Fruit fly (Drosophila melanogaster) whole organism, embryonic: ENCODE measurements around the gene CG11726.

ENCODE experiments used
- Atf-2 ChIP-seq: fragments of 200-800 bp; sonication (Bioruptor generic); optimal IDR thresholded peaks from 2 replicates; lab custom pipeline; 2016; ENCODE audit warnings: missing biosample characterization, missing genetic modification characterization
- CG1024 ChIP-seq: fragments of 200-800 bp; sonication (Bioruptor generic); IDR thresholded peaks from 2 replicates; pipeline ENCODE4 v1.3.6; 2022; ENCODE audit warnings: missing biosample characterization, missing genetic modification characterization
- CG10267 ChIP-seq: fragments of 200-800 bp; sonication (Bioruptor generic); optimal IDR thresholded peaks from 2 replicates; lab custom pipeline; 2018; ENCODE audit warnings: missing biosample characterization, mild to moderate bottlenecking, missing genetic modification characterization, moderate library complexity
- CG10366 ChIP-seq: fragments of 200-800 bp; sonication (Bioruptor generic); IDR thresholded peaks from 2 replicates; pipeline ENCODE4 v1.3.6; 2022; ENCODE audit warnings: missing biosample characterization, missing genetic modification characterization
- CG10431 ChIP-seq: fragments of 200-800 bp; sonication (Bioruptor generic); optimal IDR thresholded peaks from 3 replicates; lab custom pipeline; 2018; ENCODE audit warnings: missing biosample characterization, mild to moderate bottlenecking, missing genetic modification characterization
- CG10654 ChIP-seq: fragments of 200-800 bp; sonication (Bioruptor generic); optimal IDR thresholded peaks from 2 replicates; lab custom pipeline; 2016; ENCODE audit warnings: missing biosample characterization, missing genetic modification characterization
- CG12155 ChIP-seq: fragments of 200-800 bp; sonication (Bioruptor generic); optimal IDR thresholded peaks from 3 replicates; lab custom pipeline; 2016; ENCODE audit warnings: missing biosample characterization, missing genetic modification characterization
- CG13287 ChIP-seq: fragments of 200-800 bp; sonication (Bioruptor generic); IDR thresholded peaks from 2 replicates; pipeline ENCODE4 v1.3.6; 2022; ENCODE audit warnings: missing biosample characterization, missing genetic modification characterization; ENCODE audit not compliant: partially characterized antibody
- CG14050 ChIP-seq: fragments of 200-800 bp; sonication (Bioruptor generic); IDR thresholded peaks from 3 replicates; pipeline ENCODE4 v1.3.6; 2022; ENCODE audit warnings: missing biosample characterization, missing genetic modification characterization
- CG14965 ChIP-seq: fragments of 200-800 bp; sonication (Bioruptor generic); optimal IDR thresholded peaks from 2 replicates; lab custom pipeline; 2016; ENCODE audit warnings: missing biosample characterization, missing genetic modification characterization, borderline replicate concordance
- CG1603 ChIP-seq: fragments of 200-800 bp; sonication (Bioruptor generic); optimal IDR thresholded peaks from 2 replicates; lab custom pipeline; 2019; ENCODE audit warnings: missing biosample characterization, mild to moderate bottlenecking, missing genetic modification characterization, moderate library complexity
- CG16813 ChIP-seq: fragments of 200-800 bp; sonication (Bioruptor generic); IDR thresholded peaks from 3 replicates; pipeline ENCODE4 v1.3.6; 2022; ENCODE audit warnings: missing biosample characterization, missing genetic modification characterization; ENCODE audit not compliant: partially characterized antibody
- CG17186 ChIP-seq: fragments of 200-800 bp; sonication (Bioruptor generic); optimal IDR thresholded peaks from 3 replicates; lab custom pipeline; 2017; ENCODE audit warnings: missing biosample characterization, missing genetic modification reagents, missing genetic modification characterization
- CG17359 ChIP-seq: fragments of 200-800 bp; sonication (Bioruptor generic); optimal IDR thresholded peaks from 3 replicates; lab custom pipeline; 2018; ENCODE audit warnings: missing biosample characterization, mild to moderate bottlenecking, missing genetic modification characterization, moderate library complexity
- CG32767 ChIP-seq: fragments of 200-800 bp; sonication (Bioruptor generic); IDR thresholded peaks from 2 replicates; pipeline ENCODE4 v1.3.6; 2022; ENCODE audit warnings: missing biosample characterization, missing genetic modification characterization
- CG4328 ChIP-seq: fragments of 200-800 bp; sonication (Bioruptor generic); optimal IDR thresholded peaks from 3 replicates; lab custom pipeline; 2017; ENCODE audit warnings: missing biosample characterization, missing genetic modification reagents, missing genetic modification characterization
- CG4707 ChIP-seq: fragments of 200-800 bp; sonication (Bioruptor generic); optimal IDR thresholded peaks from 2 replicates; lab custom pipeline; 2018; ENCODE audit warnings: missing biosample characterization, mild to moderate bottlenecking, missing genetic modification characterization, moderate library complexity
- CG4730 ChIP-seq: fragments of 200-800 bp; sonication (Bioruptor generic); IDR thresholded peaks from 2 replicates; pipeline ENCODE4 v1.3.6; 2022; ENCODE audit warnings: missing biosample characterization, missing genetic modification characterization
- CG7987 ChIP-seq: fragments of 200-800 bp; sonication (Bioruptor generic); optimal IDR thresholded peaks from 2 replicates; lab custom pipeline; 2018; ENCODE audit warnings: missing biosample characterization, mild to moderate bottlenecking, missing genetic modification characterization, moderate library complexity
- CG8290 ChIP-seq, 3 experiments: fragments of 200-800 bp; sonication (Bioruptor generic); optimal IDR thresholded peaks; 2 replicates each; lab custom pipeline; 2016 to 2019; ENCODE audit warnings: missing biosample characterization in 3 of 3, missing genetic modification characterization in 3 of 3, mild to moderate bottlenecking in 2 of 3, moderate library complexity in 1 of 3
- CG8478 ChIP-seq: fragments of >200 bp; optimal IDR thresholded peaks from 2 replicates; lab custom pipeline; 2018
- CG8944 ChIP-seq: fragments of 200-800 bp; sonication (Bioruptor generic); optimal IDR thresholded peaks from 3 replicates; lab custom pipeline; 2016; ENCODE audit warnings: missing biosample characterization, missing genetic modification characterization
- CG9609 ChIP-seq: fragments of 200-800 bp; sonication (Bioruptor generic); optimal IDR thresholded peaks from 3 replicates; lab custom pipeline; 2016; ENCODE audit warnings: missing biosample characterization, missing genetic modification characterization
- CG9817 ChIP-seq: fragments of 200-800 bp; sonication (Bioruptor generic); optimal IDR thresholded peaks from 2 replicates; lab custom pipeline; 2018; ENCODE audit warnings: missing biosample characterization, mild to moderate bottlenecking, missing genetic modification characterization, moderate library complexity
- Dad ChIP-seq: fragments of 200-800 bp; sonication (Bioruptor generic); optimal IDR thresholded peaks from 3 replicates; lab custom pipeline; 2016; ENCODE audit warnings: missing biosample characterization, missing genetic modification characterization
- Dll ChIP-seq: fragments of 200-800 bp; sonication (Bioruptor generic); IDR thresholded peaks from 4 replicates; pipeline ENCODE4 v1.3.6; 2022; ENCODE audit warnings: missing biosample characterization, missing genetic modification characterization; ENCODE audit not compliant: partially characterized antibody
- Dref ChIP-seq: fragments of 200-800 bp; sonication (Bioruptor generic); IDR thresholded peaks from 2 replicates; pipeline ENCODE4 v1.3.6; 2022; ENCODE audit warnings: missing biosample characterization, missing genetic modification characterization
- Ets97D ChIP-seq: fragments of 200-800 bp; sonication (Bioruptor generic); optimal IDR thresholded peaks from 3 replicates; lab custom pipeline; 2016; ENCODE audit warnings: missing biosample characterization, missing genetic modification characterization
- Gug ChIP-seq: fragments of 200-800 bp; sonication (Bioruptor generic); IDR thresholded peaks from 4 replicates; pipeline ENCODE4 v1.3.6; 2022; ENCODE audit warnings: missing biosample characterization, missing genetic modification characterization
- HHEX ChIP-seq: fragments of 200-800 bp; sonication (Bioruptor generic); optimal IDR thresholded peaks from 3 replicates; lab custom pipeline; 2017; ENCODE audit warnings: missing biosample characterization, mild to moderate bottlenecking, missing genetic modification characterization, missing genetic modification reagents
- Hr78 ChIP-seq, 2 experiments: fragments of 200-800 bp in 1 of 2; fragments of >200 bp in 1 of 2; sonication (Bioruptor generic) in 1 of 2; optimal IDR thresholded peaks; 2 replicates each; lab custom pipeline; 2017 to 2019; ENCODE audit warnings: missing biosample characterization in 2 of 2, missing genetic modification characterization in 2 of 2, mild to moderate bottlenecking in 1 of 2, moderate library complexity in 1 of 2
- NC2α ChIP-seq: fragments of 200-800 bp; sonication (Bioruptor generic); optimal IDR thresholded peaks from 2 replicates; lab custom pipeline; 2016; ENCODE audit warnings: missing biosample characterization, missing genetic modification characterization
- Taf1 ChIP-seq: fragments of 200-800 bp; sonication (Bioruptor generic); IDR thresholded peaks from 2 replicates; pipeline ENCODE4 v1.3.6; 2022; ENCODE audit warnings: missing biosample characterization, missing genetic modification characterization
- bbx ChIP-seq: fragments of 200-800 bp; sonication (Bioruptor generic); IDR thresholded peaks from 2 replicates; pipeline ENCODE4 v1.3.6; 2022; ENCODE audit warnings: missing biosample characterization, missing genetic modification characterization; ENCODE audit not compliant: partially characterized antibody
- cad ChIP-seq: fragments of >200 bp; optimal IDR thresholded peaks from 2 replicates; lab custom pipeline; 2017; ENCODE audit warnings: missing biosample characterization, missing genetic modification characterization
- croc ChIP-seq: fragments of 200-800 bp; sonication (Bioruptor generic); conservative IDR thresholded peaks from 3 replicates; pipeline ENCODE4 v1.3.6; 2022; ENCODE audit warnings: missing biosample characterization, missing genetic modification characterization
- dan ChIP-seq: fragments of 200-800 bp; sonication (Bioruptor generic); IDR thresholded peaks from 2 replicates; pipeline ENCODE4 v1.3.6; 2022; ENCODE audit warnings: missing biosample characterization, missing genetic modification characterization
- dmrt11E ChIP-seq: fragments of 200-800 bp; sonication (Bioruptor generic); optimal IDR thresholded peaks from 3 replicates; lab custom pipeline; 2018; ENCODE audit warnings: missing biosample characterization, mild to moderate bottlenecking, missing genetic modification characterization, moderate library complexity
- esg ChIP-seq: fragments of 200-800 bp; sonication (Bioruptor generic); conservative IDR thresholded peaks from 2 replicates; pipeline ENCODE4 v1.3.6; 2022; ENCODE audit warnings: missing biosample characterization, missing genetic modification characterization
- fru ChIP-seq: fragments of >200 bp; optimal IDR thresholded peaks from 2 replicates; lab custom pipeline; 2017
- ftz-f1 ChIP-seq: fragments of 200-800 bp; sonication (Bioruptor generic); optimal IDR thresholded peaks from 2 replicates; lab custom pipeline; 2016; ENCODE audit warnings: missing biosample characterization, missing genetic modification characterization
- gt ChIP-seq: fragments of 200-800 bp; sonication (Bioruptor generic); IDR thresholded peaks from 2 replicates; pipeline ENCODE4 v1.3.6; 2022; ENCODE audit warnings: missing biosample characterization, missing genetic modification characterization
- ham ChIP-seq: fragments of 200-800 bp; sonication (Bioruptor generic); IDR thresholded peaks from 2 replicates; pipeline ENCODE4 v1.3.6; 2022; ENCODE audit warnings: missing biosample characterization, missing genetic modification characterization
- hkb ChIP-seq, 2 experiments: fragments of 200-800 bp in 1 of 2; fragments of >200 bp in 1 of 2; sonication (Bioruptor generic) in 1 of 2; IDR thresholded peaks in 1 of 2; optimal IDR thresholded peaks in 1 of 2; 2 replicates each; pipeline versions ENCODE4 v1.3.6 to Lab custom; 2017 to 2022; ENCODE audit warnings: missing biosample characterization in 1 of 2, missing genetic modification characterization in 1 of 2
- kay ChIP-seq: fragments of 200-800 bp; sonication (Bioruptor generic); optimal IDR thresholded peaks from 2 replicates; lab custom pipeline; 2016; ENCODE audit warnings: missing biosample characterization, missing genetic modification characterization
- luna ChIP-seq: fragments of 200-800 bp; sonication (Bioruptor generic); optimal IDR thresholded peaks from 2 replicates; lab custom pipeline; 2016; ENCODE audit warnings: missing biosample characterization, missing genetic modification characterization
- otp ChIP-seq: fragments of 200-800 bp; sonication (Bioruptor generic); IDR thresholded peaks from 3 replicates; pipeline ENCODE4, ENCODE4 v1.3.6; 2022; ENCODE audit warnings: missing biosample characterization, missing genetic modification characterization
- tup ChIP-seq: fragments of 200-800 bp; sonication (Bioruptor generic); optimal IDR thresholded peaks from 2 replicates; lab custom pipeline; 2016; ENCODE audit warnings: missing biosample characterization, mild to moderate bottlenecking, missing genetic modification characterization, moderate library complexity
- vfl ChIP-seq: fragments of 200-800 bp; sonication (Bioruptor generic); optimal IDR thresholded peaks from 2 replicates; lab custom pipeline; 2016; ENCODE audit warnings: missing biosample characterization, missing genetic modification characterization
- wdn ChIP-seq: fragments of 200-800 bp; sonication (Bioruptor generic); IDR thresholded peaks from 2 replicates; pipeline ENCODE4 v1.3.6; 2022; ENCODE audit warnings: missing biosample characterization, missing genetic modification characterization
- zfh2 ChIP-seq: fragments of 200-800 bp; sonication (Bioruptor generic); optimal IDR thresholded peaks from 2 replicates; lab custom pipeline; 2016; ENCODE audit warnings: missing biosample characterization, missing genetic modification characterization

The CG11726 gene

DNA sequence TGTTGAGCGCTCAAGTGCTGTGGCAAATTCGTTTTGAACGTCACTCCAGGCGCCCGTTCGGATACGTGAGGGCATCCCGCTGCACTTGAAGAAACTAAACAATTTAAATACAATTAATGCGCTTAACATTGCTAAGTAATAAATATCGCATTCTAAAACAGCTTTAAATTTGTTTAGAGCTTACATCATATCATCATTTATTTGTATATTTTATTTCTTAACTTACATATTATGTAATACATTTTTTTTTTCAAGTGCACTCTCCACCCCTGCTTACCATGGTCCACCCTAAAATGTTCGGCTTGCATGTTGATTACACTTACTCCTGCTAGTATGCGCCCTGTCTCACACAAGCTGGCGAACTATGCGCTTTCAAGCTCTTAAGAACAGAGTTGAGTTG, 20.9 kb downstream of the CG11726 start (continued):
- TF ChIP-seq luna (GFP tag; lab: Kevin White, UChicago) (no peak), Gug (GFP tag; lab: Robert Waterston, UW) (peak; percentile 45; the same call in 2 of the 4 replicates), CG14965 (no peak), Dad (GFP tag; lab: Kevin White, UChicago) (no peak), zfh2 (GFP tag; lab: Kevin White, UChicago) (no peak), otp (GFP tag; lab: Robert Waterston, UW) (peak; percentile 89), CG1603 (peak; percentile 76), croc (peak; percentile 74), ham (GFP tag; lab: Robert Waterston, UW) (no peak), NC2α (GFP tag; lab: Kevin White, UChicago) (peak; percentile 37), CG9817 (tag; lab: Kevin White, UChicago) (peak; percentile 36), vfl (GFP tag; lab: Kevin White, UChicago) (no peak), CG8290 (GFP tag; optimal IDR thresholded peaks at IDR 0.05; lab: Kevin White, UChicago) (peak; percentile 69), CG8290 (tag; optimal IDR thresholded peaks at IDR 0.05; lab: Kevin White, UChicago) (peak in 1 of 2 experiments; percentile 15), CG1024 (GFP tag; lab: Robert Waterston, UW) (peak; percentile 51; the same call in 1 of the 2 replicates), fru (lab: Kevin White, UChicago) (no peak), CG10267 (tag; lab: Kevin White, UChicago) (peak; percentile 82), tup (GFP tag; lab: Kevin White, UChicago) (peak; percentile 36), ftz-f1 (GFP tag; lab: Kevin White, UChicago) (no peak), CG7987 (GFP tag; lab: Kevin White, UChicago) (no peak), Dll (GFP tag; lab: Robert Waterston, UW) (no peak), CG8944 (GFP tag; lab: Kevin White, UChicago) (no peak), CG14050 (GFP tag; lab: Robert Waterston, UW) (peak; percentile 39; the same call in 1 of the 3 replicates), CG16813 (GFP tag; lab: Robert Waterston, UW) (no peak), wdn (GFP tag; lab: Robert Waterston, UW) (no peak), hkb (optimal IDR thresholded peaks at IDR 0.05; lab: Kevin White, UChicago) (no peak), hkb (GFP tag; IDR thresholded peaks at IDR 0.05; lab: Robert Waterston, UW) (peak; percentile 74), kay (GFP tag; lab: Kevin White, UChicago) (peak; percentile 56), bbx (GFP tag; lab: Robert Waterston, UW) (no peak), dmrt11E (tag; lab: Kevin White, UChicago) (peak; percentile 94), CG17186 (GFP tag; lab: Kevin White, UChicago) (no peak), CG32767 (GFP tag; lab: Robert Waterston, UW) (peak; percentile 56; the same call in 1 of the 2 replicates), CG9609 (GFP tag; lab: Kevin White, UChicago) (no peak), CG10654 (GFP tag; lab: Kevin White, UChicago) (peak; percentile 57), CG17359 (peak; percentile 73), CG4328 (GFP tag; lab: Kevin White, UChicago) (no peak), CG8478 (lab: Kevin White, UChicago) (no peak), CG10366 (GFP tag; lab: Robert Waterston, UW) (peak; percentile 64), esg (GFP tag; lab: Robert Waterston, UW) (peak; percentile 62), cad (GFP tag; lab: Kevin White, UChicago) (no peak), CG10431 (GFP tag; lab: Kevin White, UChicago) (peak; percentile 17), Atf-2 (GFP tag; lab: Kevin White, UChicago) (peak; percentile 28), Ets97D (GFP tag; lab: Kevin White, UChicago) (no peak), Hr78 (GFP tag; optimal IDR thresholded peaks at IDR 0.05; lab: Kevin White, UChicago) (peak in 1 of 2 experiments; percentile 19), Taf1 (GFP tag; lab: Robert Waterston, UW) (no peak), CG12155 (peak; percentile 61), CG13287 (GFP tag; lab: Robert Waterston, UW) (no peak), HHEX (GFP tag; lab: Kevin White, UChicago) (peak; percentile 32), gt (peak; percentile 47; the same call in 1 of the 2 replicates), CG4707 (no peak), dan (GFP tag; lab: Robert Waterston, UW) (peak; percentile 49; the same call in 1 of the 2 replicates), CG4730 (GFP tag; lab: Robert Waterston, UW) (peak; percentile 57), Dref (no peak)
